Worm (Caenorhabditis elegans) whole organism, L2 larva: Measurements from ENCODE around the gene Y67A10A.11.

Experiments used
- ama-1 ChIP-seq: fragments of 150-350 bp; optimal IDR thresholded peaks from 2 replicates; lab custom pipeline; 2018; ENCODE audit warnings: inconsistent platforms
- egl-27 ChIP-seq: sonication (generic microtip); optimal IDR thresholded peaks from 3 replicates; lab custom pipeline; 2017; ENCODE audit warnings: missing biosample characterization, missing genetic modification reagents, missing genetic modification characterization
- gmeb-1 ChIP-seq: fragments of 150-350 bp; optimal IDR thresholded peaks from 2 replicates; lab custom pipeline; 2014; ENCODE audit warnings: missing biosample characterization, missing genetic modification characterization
- mbf-1 ChIP-seq: sonication (generic microtip); optimal IDR thresholded peaks from 2 replicates; lab custom pipeline; 2017; ENCODE audit warnings: missing biosample characterization, missing genetic modification characterization
- unc-39 ChIP-seq: fragments of 150-350 bp; optimal IDR thresholded peaks from 2 replicates; lab custom pipeline; 2014; ENCODE audit warnings: missing biosample characterization, missing genetic modification characterization
- zag-1 ChIP-seq: fragments of 150-350 bp; optimal IDR thresholded peaks from 2 replicates; lab custom pipeline; 2014; ENCODE audit warnings: missing biosample characterization, missing genetic modification characterization

ce11 chrIV:14305813-14306212 lies 33.9 kb upstream of the Y67A10A.11 start:
- TF ChIP-seq mbf-1 (tag; lab: Kevin White, UChicago) (no peak), zag-1 (tag; lab: Kevin White, UChicago) (no peak), gmeb-1 (tag; lab: Kevin White, UChicago) (no peak), ama-1 (lab: Kevin White, UChicago) (no peak), unc-39 (tag; lab: Kevin White, UChicago) (no peak), egl-27 (no peak)
